Fruit fly (Drosophila melanogaster): ENCODE measurements around the gene Rh4.

- no peak for TF ChIP-seq lola (GFP tag; optimal IDR thresholded peaks at IDR 0.05)
- no peak for TF ChIP-seq CG9705 (GFP tag; optimal IDR thresholded peaks at IDR 0.05)
- TF ChIP-seq pan (optimal IDR thresholded peaks at IDR 0.05) = no peak
Observed at dm6 chr3L:16876785-16877468, 14.6 kb upstream of the Rh4 start, which contains the start of gene CG32170.

Data from whole organism, wandering third instar larva.